Fruit fly (Drosophila melanogaster) whole organism, embryonic: Measurements from ENCODE around the gene lab.

ENCODE experiments used
- CG11247 ChIP-seq: fragments of 200-800 bp; sonication (Bioruptor generic); IDR thresholded peaks from 2 replicates; pipeline ENCODE4 v1.3.6; 2022; ENCODE audit warnings: missing biosample characterization, missing genetic modification characterization
- CG12104 ChIP-seq: fragments of 200-800 bp; sonication (Bioruptor generic); optimal IDR thresholded peaks from 3 replicates; lab custom pipeline; 2016; ENCODE audit warnings: missing biosample characterization, missing genetic modification characterization
- CG31441 ChIP-seq: fragments of 200-800 bp; sonication (Bioruptor generic); IDR thresholded peaks from 2 replicates; pipeline ENCODE4 v1.3.6; 2022; ENCODE audit warnings: missing biosample characterization, missing genetic modification characterization
- CG7839 ChIP-seq: fragments of 200-800 bp; sonication (Bioruptor generic); optimal IDR thresholded peaks from 3 replicates; lab custom pipeline; 2018; ENCODE audit warnings: missing biosample characterization, mild to moderate bottlenecking, missing genetic modification characterization, moderate library complexity
- D ChIP-seq, 2 experiments: fragments of 200-800 bp in 1 of 2; fragments of >200 bp in 1 of 2; sonication (Bioruptor generic) in 1 of 2; optimal IDR thresholded peaks; 2 replicates in 1 of 2; 3 replicates in 1 of 2; lab custom pipeline; 2017; ENCODE audit warnings: mild to moderate bottlenecking in 1 of 2, missing biosample characterization in 1 of 2, missing genetic modification characterization in 1 of 2, missing genetic modification reagents in 1 of 2
- E2f1 ChIP-seq: fragments of 200-800 bp; sonication (Bioruptor generic); IDR thresholded peaks from 2 replicates; pipeline ENCODE4 v1.3.6; 2022; ENCODE audit warnings: missing biosample characterization, missing genetic modification characterization
- HmgZ ChIP-seq: fragments of 200-800 bp; sonication (Bioruptor generic); optimal IDR thresholded peaks from 2 replicates; lab custom pipeline; 2018; ENCODE audit warnings: missing biosample characterization, mild to moderate bottlenecking, missing genetic modification characterization
- Meics ChIP-seq: fragments of 200-800 bp; sonication (Bioruptor generic); optimal IDR thresholded peaks from 2 replicates; lab custom pipeline; 2017; ENCODE audit warnings: missing biosample characterization, mild to moderate bottlenecking, missing genetic modification characterization
- Sox102F ChIP-seq: fragments of 200-800 bp; sonication (Bioruptor generic); optimal IDR thresholded peaks from 2 replicates; lab custom pipeline; 2018; ENCODE audit warnings: missing biosample characterization, mild to moderate bottlenecking, missing genetic modification characterization, moderate library complexity
- crp ChIP-seq, 2 experiments: fragments of 200-800 bp; sonication (Bioruptor generic); optimal IDR thresholded peaks; 2 replicates in 1 of 2; 3 replicates in 1 of 2; lab custom pipeline; 2017; ENCODE audit warnings: missing biosample characterization in 2 of 2, missing genetic modification characterization in 2 of 2, mild to moderate bottlenecking in 1 of 2, moderate library complexity in 1 of 2
- danr ChIP-seq: fragments of 200-800 bp; sonication (Bioruptor generic); IDR thresholded peaks from 2 replicates; pipeline ENCODE4 v1.3.6; 2022; ENCODE audit warnings: missing biosample characterization, missing genetic modification characterization
- grau ChIP-seq: fragments of 200-800 bp; optimal IDR thresholded peaks from 3 replicates; lab custom pipeline; 2019; ENCODE audit warnings: missing biosample characterization, mild to moderate bottlenecking, missing genetic modification characterization, moderate library complexity
- kay ChIP-seq: fragments of 200-800 bp; sonication (Bioruptor generic); optimal IDR thresholded peaks from 2 replicates; lab custom pipeline; 2016; ENCODE audit warnings: missing biosample characterization, missing genetic modification characterization

- TF ChIP-seq E2f1 (GFP tag; lab: Robert Waterston, UW) (no peak), Sox102F (GFP tag; lab: Kevin White, UChicago) (no peak), grau (no peak), HmgZ (tag; lab: Kevin White, UChicago) (no peak), CG31441 (no peak), danr (no peak), crp (GFP tag; optimal IDR thresholded peaks at IDR 0.05; lab: Kevin White, UChicago) (no peak), D (optimal IDR thresholded peaks at IDR 0.05; lab: Kevin White, UChicago) (no peak), D (GFP tag; optimal IDR thresholded peaks at IDR 0.05; lab: Kevin White, UChicago) (no peak), Meics (GFP tag; lab: Kevin White, UChicago) (no peak), CG11247 (GFP tag; lab: Robert Waterston, UW) (no peak), CG12104 (GFP tag; lab: Kevin White, UChicago) (no peak), CG7839 (no peak), kay (GFP tag; lab: Kevin White, UChicago) (no peak)
These were observed 24.4 kb upstream of the lab start, which contains the start of gene Ccp84Ab for dm6 chr3R:6702777-6703176.
